Fruit fly (Drosophila melanogaster): ENCODE data around the gene CG6142.

- TF ChIP-seq Hr78 (GFP tag; optimal IDR thresholded peaks at IDR 0.05) = no peak
- TF ChIP-seq Myc (optimal IDR thresholded peaks at IDR 0.05) = peak; percentile 31
- no peak for TF ChIP-seq foxo (GFP tag; optimal IDR thresholded peaks at IDR 0.05)
- TF ChIP-seq N (GFP tag; optimal IDR thresholded peaks at IDR 0.05) = peak; percentile 37
- no peak for TF ChIP-seq br (GFP tag; optimal IDR thresholded peaks at IDR 0.05)
Measured at dm6 chr3R:26103440-26103839, 29.5 kb upstream of the CG6142 start.

All from whole organism, wandering third instar larva.